Worm (Caenorhabditis elegans): ENCODE data around the gene ztf-16.

ztf-16 gene

DNA sequence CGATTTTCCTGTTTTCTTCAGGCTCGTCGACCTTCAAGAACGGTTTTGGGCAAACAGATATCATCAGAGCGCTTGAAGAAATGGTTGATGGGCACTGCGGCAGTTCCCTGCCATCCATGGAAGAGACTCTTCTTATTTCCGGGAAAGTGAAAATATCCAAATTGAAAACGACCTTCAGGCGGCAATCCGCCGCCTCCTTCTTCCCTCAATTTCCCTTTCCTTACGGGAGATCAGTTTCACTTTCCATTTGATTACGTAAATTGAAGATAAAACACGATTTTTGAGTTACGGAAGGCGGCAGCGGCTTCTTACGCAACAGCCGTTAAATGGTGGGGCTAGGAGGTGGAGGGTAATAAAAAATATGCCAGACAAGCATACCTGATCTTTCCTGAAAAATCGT lies 2.2 kb downstream of the ztf-16 start:
- TF ChIP-seq C34B4.2 (tag; optimal IDR thresholded peaks at IDR 0.05) (no peak), ztf-11 (tag; optimal IDR thresholded peaks at IDR 0.05) (no peak), vab-15 (tag; optimal IDR thresholded peaks at IDR 0.05) (no peak), dsc-1 (tag; optimal IDR thresholded peaks at IDR 0.05) (no peak), elt-3 (tag; optimal IDR thresholded peaks at IDR 0.05) (peak in 1 of 6 experiments; percentile 15), unc-30 (tag; optimal IDR thresholded peaks at IDR 0.05) (no peak), pag-3 (tag; optimal IDR thresholded peaks at IDR 0.05; ENCODE audit: borderline replicate concordance, insufficient read depth) (no peak), F16B12.6 (tag; optimal IDR thresholded peaks at IDR 0.05) (no peak), nhr-85 (tag) (peak; percentile 60), skn-1 (tag; optimal IDR thresholded peaks at IDR 0.05) (no peak), lir-3 (tag; optimal IDR thresholded peaks at IDR 0.05; ENCODE audit: poor library complexity) (no peak), unc-98 (GFP tag; IDR thresholded peaks at IDR 0.05) (no peak), nhr-77 (tag; optimal IDR thresholded peaks at IDR 0.05) (no peak), mef-2 (tag; optimal IDR thresholded peaks at IDR 0.05) (no peak), blmp-1 (tag; optimal IDR thresholded peaks at IDR 0.05) (peak; percentile 99), grh-1 (GFP tag; IDR thresholded peaks at IDR 0.05) (no peak), pqm-1 (tag; optimal IDR thresholded peaks at IDR 0.05) (no peak)

DNA sequence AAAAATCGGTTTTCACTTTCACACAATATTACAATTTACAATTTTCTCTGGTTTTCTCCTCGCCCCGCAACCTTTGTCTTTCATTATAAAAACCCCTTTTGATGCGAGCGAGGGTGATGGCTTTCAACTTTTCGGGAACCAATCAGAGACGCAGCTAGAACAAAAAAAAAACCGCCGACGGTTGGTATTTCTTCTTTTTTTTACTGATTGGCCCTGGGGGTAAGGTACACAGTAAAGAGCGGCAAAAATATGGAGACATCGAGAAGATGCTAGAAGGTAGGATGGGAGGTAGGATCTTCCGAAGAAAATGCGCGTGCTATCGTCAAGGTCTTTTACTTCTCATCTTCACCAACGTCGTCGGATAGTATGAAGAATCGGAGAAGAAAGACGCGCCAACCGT lies 2.6 kb downstream of the ztf-16 start:
- peak in 4 of 6 experiments; percentile 41 to 64 (median 48) for TF ChIP-seq elt-3 (tag; optimal IDR thresholded peaks at IDR 0.05)
- no peak for TF ChIP-seq unc-98 (GFP tag; IDR thresholded peaks at IDR 0.05)
- TF ChIP-seq nhr-85 (tag): peak; percentile 78
- TF ChIP-seq unc-62 (GFP tag; optimal IDR thresholded peaks at IDR 0.05): no peak
- TF ChIP-seq snu-23 (GFP tag; optimal IDR thresholded peaks at IDR 0.05): peak; percentile 62
- no peak for TF ChIP-seq egl-13 (tag; optimal IDR thresholded peaks at IDR 0.05)
- TF ChIP-seq zip-4 (GFP tag; optimal IDR thresholded peaks at IDR 0.05): no peak
- TF ChIP-seq efl-1 (optimal IDR thresholded peaks at IDR 0.05): no peak
- peak in 1 of 2 experiments; percentile 78 for TF ChIP-seq efl-1 (GFP tag; optimal IDR thresholded peaks at IDR 0.05 in 1 of 2)
- TF ChIP-seq nhr-20 (tag; optimal IDR thresholded peaks at IDR 0.05): peak; percentile 52
- peak; percentile 19 for TF ChIP-seq blmp-1 (tag; optimal IDR thresholded peaks at IDR 0.05)
- TF ChIP-seq mep-1 (tag; optimal IDR thresholded peaks at IDR 0.05): peak; percentile 60
- TF ChIP-seq snpc-4 (tag; optimal IDR thresholded peaks at IDR 0.05): no peak
- peak; percentile 44 for TF ChIP-seq nhr-90 (tag; optimal IDR thresholded peaks at IDR 0.05; ENCODE audit: poor library complexity)
- TF ChIP-seq nhr-71 (tag; optimal IDR thresholded peaks at IDR 0.05): peak; percentile 33
- TF ChIP-seq lsy-2 (tag; optimal IDR thresholded peaks at IDR 0.05): peak in 1 of 2 experiments; percentile 29
- TF ChIP-seq lin-13 (GFP tag; optimal IDR thresholded peaks at IDR 0.05): peak; percentile 11

DNA sequence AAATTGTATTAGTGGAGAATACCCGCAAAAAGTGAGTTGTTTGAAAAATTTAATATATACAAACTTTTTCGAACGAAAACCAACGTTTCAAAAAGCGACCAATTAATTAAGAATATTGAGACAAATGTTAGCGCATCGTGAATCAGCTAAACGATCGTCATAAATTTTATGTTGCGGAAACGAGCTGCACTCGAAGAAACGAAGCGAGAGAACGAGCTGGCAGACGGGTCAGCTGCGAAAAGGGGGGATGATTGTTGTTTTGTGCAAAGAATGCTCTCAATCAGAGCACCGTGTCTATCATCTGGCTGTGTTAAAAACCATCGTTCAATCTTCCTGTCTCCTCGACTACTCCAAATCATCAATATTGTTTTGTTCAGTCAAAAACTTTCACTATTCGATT lies 7.4 kb downstream of the ztf-16 start:
- TF ChIP-seq swsn-7 (tag; optimal IDR thresholded peaks at IDR 0.05) (no peak), unc-130 (tag; optimal IDR thresholded peaks at IDR 0.05) (no peak), ceh-82 (tag; optimal IDR thresholded peaks at IDR 0.05) (no peak), ceh-8 (GFP tag; optimal IDR thresholded peaks at IDR 0.05) (no peak), sptf-1 (tag; optimal IDR thresholded peaks at IDR 0.05) (no peak), ets-5 (GFP tag; IDR thresholded peaks at IDR 0.05) (no peak), mep-1 (tag; optimal IDR thresholded peaks at IDR 0.05) (no peak), nhr-12 (tag; optimal IDR thresholded peaks at IDR 0.05) (no peak), zag-1 (tag; optimal IDR thresholded peaks at IDR 0.05) (no peak), snu-23 (GFP tag; optimal IDR thresholded peaks at IDR 0.05) (no peak), pqm-1 (tag; optimal IDR thresholded peaks at IDR 0.05) (no peak), zip-4 (GFP tag; optimal IDR thresholded peaks at IDR 0.05) (no peak), unc-86 (tag; optimal IDR thresholded peaks at IDR 0.05) (no peak), ceh-88 (GFP tag; IDR thresholded peaks at IDR 0.05) (no peak), lsy-2 (tag; optimal IDR thresholded peaks at IDR 0.05) (no peak), fkh-4 (tag; optimal IDR thresholded peaks at IDR 0.05; ENCODE audit: borderline replicate concordance) (no peak)

Data from whole organism, L1 larva.